Worm (Caenorhabditis elegans) whole organism, young adult: ENCODE results near the gene Y54G2A.37.

Experiments
- B0336.3 ChIP-seq: fragments of 200-800 bp; sonication (Bioruptor generic); IDR thresholded peaks from 2 replicates; pipeline ENCODE4 v1.3.6; 2022; ENCODE audit warnings: missing genetic modification characterization, missing compliant biosample characterization
- F23B12.7 ChIP-seq: sonication (generic microtip); optimal IDR thresholded peaks from 2 replicates; lab custom pipeline; 2017; ENCODE audit warnings: missing genetic modification characterization, mild to moderate bottlenecking, missing compliant biosample characterization, antibody characterized with exemption, moderate library complexity; ENCODE audit not compliant: insufficient read depth
- F39B2.1 ChIP-seq: fragments of 200-800 bp; sonication (Bioruptor generic); IDR thresholded peaks from 2 replicates; pipeline ENCODE4 v1.3.6; 2022; ENCODE audit warnings: missing genetic modification reagents, missing genetic modification characterization, missing compliant biosample characterization
- F52B5.7 ChIP-seq: sonication (generic microtip); optimal IDR thresholded peaks from 2 replicates; lab custom pipeline; 2016; ENCODE audit warnings: mild to moderate bottlenecking, missing genetic modification characterization, missing compliant biosample characterization
- F57A8.1 ChIP-seq: fragments of 200-800 bp; sonication (Bioruptor generic); optimal IDR thresholded peaks from 2 replicates; lab custom pipeline; 2018; ENCODE audit warnings: mild to moderate bottlenecking, missing genetic modification characterization, moderate library complexity, missing compliant biosample characterization
- T07F8.4 ChIP-seq: sonication (generic microtip); optimal IDR thresholded peaks from 2 replicates; lab custom pipeline; 2016; ENCODE audit warnings: mild to moderate bottlenecking, missing genetic modification characterization, moderate library complexity, missing compliant biosample characterization
- Y79H2A.3 ChIP-seq: fragments of 200-800 bp; sonication (Bioruptor generic); conservative IDR thresholded peaks from 2 replicates; pipeline ENCODE4 v1.3.6; 2022; ENCODE audit warnings: missing genetic modification reagents, missing genetic modification characterization, missing compliant biosample characterization
- akir-1 ChIP-seq: fragments of 200-800 bp; sonication (Bioruptor generic); optimal IDR thresholded peaks from 2 replicates; lab custom pipeline; 2018; ENCODE audit warnings: mild to moderate bottlenecking, missing genetic modification characterization, moderate library complexity, missing compliant biosample characterization
- ama-1 ChIP-seq, 3 experiments: fragments of 150-350 bp in 1 of 3; sonication (generic microtip) in 2 of 3; optimal IDR thresholded peaks; 2 replicates each; lab custom pipeline; 2014 to 2018; ENCODE audit warnings: missing biosample characterization in 2 of 3, missing genetic modification characterization in 2 of 3, missing genetic modification reagents in 2 of 3
- aptf-3 ChIP-seq: fragments of 200-800 bp; sonication (Bioruptor generic); IDR thresholded peaks from 2 replicates; pipeline ENCODE4 v1.3.6; 2022; ENCODE audit warnings: missing genetic modification characterization, missing compliant biosample characterization
- atf-7 ChIP-seq: sonication (generic microtip); optimal IDR thresholded peaks from 2 replicates; lab custom pipeline; 2017; ENCODE audit warnings: mild to moderate bottlenecking, missing genetic modification characterization, missing compliant biosample characterization
- attf-6 ChIP-seq: fragments of 200-800 bp; sonication (Bioruptor generic); IDR thresholded peaks from 2 replicates; pipeline ENCODE4 v1.3.6; 2022; ENCODE audit warnings: missing genetic modification reagents, missing genetic modification characterization, missing compliant biosample characterization
- bed-2 ChIP-seq: fragments of 200-800 bp; sonication (Bioruptor generic); IDR thresholded peaks from 2 replicates; pipeline ENCODE4 v1.3.6; 2022; ENCODE audit warnings: missing genetic modification reagents, missing genetic modification characterization, missing compliant biosample characterization
- cebp-1 ChIP-seq, 2 experiments: fragments of 200-800 bp in 1 of 2; sonication (Bioruptor generic) in 1 of 2; sonication (generic microtip) in 1 of 2; IDR thresholded peaks in 1 of 2; optimal IDR thresholded peaks in 1 of 2; 2 replicates each; pipeline versions ENCODE4 v1.3.6 to Lab custom; 2017 to 2022; ENCODE audit warnings: missing compliant biosample characterization in 2 of 2, missing genetic modification characterization in 2 of 2, mild to moderate bottlenecking in 1 of 2, missing genetic modification reagents in 1 of 2, moderate library complexity in 1 of 2
- cebp-2 ChIP-seq: fragments of 200-800 bp; sonication (Bioruptor generic); IDR thresholded peaks from 2 replicates; pipeline ENCODE4 v1.3.6; 2022; ENCODE audit warnings: missing genetic modification characterization, missing compliant biosample characterization
- ceh-100 ChIP-seq: fragments of 200-800 bp; sonication (Bioruptor generic); IDR thresholded peaks from 2 replicates; pipeline ENCODE4 v1.3.6; 2022; ENCODE audit warnings: missing genetic modification reagents, missing genetic modification characterization, missing compliant biosample characterization
- ceh-40 ChIP-seq: fragments of 200-800 bp; sonication (Bioruptor generic); IDR thresholded peaks from 2 replicates; pipeline ENCODE4 v1.3.6; 2022; ENCODE audit warnings: missing genetic modification characterization, missing compliant biosample characterization
- efl-1 ChIP-seq: fragments of 150-350 bp; optimal IDR thresholded peaks from 2 replicates; lab custom pipeline; 2014; ENCODE audit warnings: missing biosample characterization, missing genetic modification reagents, missing genetic modification characterization
- ekl-4 ChIP-seq: fragments of 200-800 bp; sonication (Bioruptor generic); IDR thresholded peaks from 2 replicates; pipeline ENCODE4 v1.3.6; 2022; ENCODE audit warnings: missing genetic modification reagents, missing genetic modification characterization, missing compliant biosample characterization
- fkh-3 ChIP-seq: sonication (generic microtip); optimal IDR thresholded peaks from 2 replicates; lab custom pipeline; 2016; ENCODE audit warnings: mild to moderate bottlenecking, missing genetic modification characterization, missing compliant biosample characterization
- lag-1 ChIP-seq: fragments of 200-800 bp; sonication (Bioruptor generic); IDR thresholded peaks from 2 replicates; pipeline ENCODE4 v1.3.6; 2022; ENCODE audit warnings: missing genetic modification reagents, missing genetic modification characterization, missing compliant biosample characterization
- let-526 ChIP-seq: fragments of 200-800 bp; sonication (Bioruptor generic); IDR thresholded peaks from 2 replicates; pipeline ENCODE4 v1.3.6; 2022; ENCODE audit warnings: missing genetic modification reagents, missing genetic modification characterization, missing compliant biosample characterization
- lin-35 ChIP-seq, 3 experiments: fragments of 150-350 bp in 2 of 3; sonication (generic microtip) in 1 of 3; optimal IDR thresholded peaks; 2 replicates each; lab custom pipeline; 2014 to 2018; ENCODE audit warnings: missing biosample characterization in 3 of 3, missing genetic modification characterization in 3 of 3, missing genetic modification reagents in 3 of 3
- lir-1 ChIP-seq: fragments of 200-800 bp; sonication (Bioruptor generic); conservative IDR thresholded peaks from 2 replicates; pipeline ENCODE4 v1.3.6; 2022; ENCODE audit warnings: missing genetic modification reagents, missing genetic modification characterization, missing compliant biosample characterization
- lsl-1 ChIP-seq: fragments of 200-800 bp; sonication (Bioruptor generic); optimal IDR thresholded peaks from 2 replicates; lab custom pipeline; 2018; ENCODE audit warnings: mild to moderate bottlenecking, missing genetic modification characterization, moderate library complexity, missing compliant biosample characterization
- lsy-27 ChIP-seq: sonication (generic microtip); optimal IDR thresholded peaks from 2 replicates; lab custom pipeline; 2017; ENCODE audit warnings: missing genetic modification characterization, mild to moderate bottlenecking, missing compliant biosample characterization, antibody characterized with exemption, missing genotype, borderline replicate concordance; ENCODE audit not compliant: insufficient read depth
- madf-3 ChIP-seq: fragments of 200-800 bp; sonication (Bioruptor generic); IDR thresholded peaks from 2 replicates; pipeline ENCODE4 v1.3.6; 2022; ENCODE audit warnings: missing genetic modification reagents, missing genetic modification characterization, missing compliant biosample characterization
- mxl-1 ChIP-seq: sonication (generic microtip); optimal IDR thresholded peaks from 2 replicates; lab custom pipeline; 2016; ENCODE audit warnings: missing genetic modification characterization, missing compliant biosample characterization
- nhr-80 ChIP-seq: sonication (generic microtip); optimal IDR thresholded peaks from 2 replicates; lab custom pipeline; 2016; ENCODE audit warnings: missing genetic modification characterization, missing compliant biosample characterization
- pbrm-1 ChIP-seq: fragments of 200-800 bp; sonication (Bioruptor generic); IDR thresholded peaks from 2 replicates; pipeline ENCODE4 v1.3.6; 2022; ENCODE audit warnings: missing genetic modification reagents, missing genetic modification characterization, missing compliant biosample characterization
- pha-4 ChIP-seq: fragments of 150-350 bp; sonication (generic microtip); optimal IDR thresholded peaks from 2 replicates; lab custom pipeline; 2014; ENCODE audit warnings: missing biosample characterization, missing genetic modification reagents, missing genetic modification characterization
- sea-2 ChIP-seq: fragments of 200-800 bp; sonication (Bioruptor generic); IDR thresholded peaks from 2 replicates; pipeline ENCODE4 v1.3.6; 2022; ENCODE audit warnings: missing genetic modification characterization, missing compliant biosample characterization
- snpc-1.3 ChIP-seq: sonication (generic microtip); optimal IDR thresholded peaks from 2 replicates; lab custom pipeline; 2017; ENCODE audit warnings: missing genetic modification characterization, mild to moderate bottlenecking, missing compliant biosample characterization, antibody characterized with exemption, moderate library complexity, missing genotype, missing genetic modification reagents; ENCODE audit not compliant: insufficient read depth
- snpc-4 ChIP-seq, 5 experiments: fragments of 150-350 bp in 1 of 5; sonication (generic microtip) in 4 of 5; optimal IDR thresholded peaks; 2 replicates each; lab custom pipeline; 2014 to 2018; ENCODE audit warnings: missing genetic modification characterization in 5 of 5, missing biosample characterization in 3 of 5, antibody characterized with exemption in 2 of 5, mild to moderate bottlenecking in 2 of 5, missing compliant biosample characterization in 2 of 5, missing genotype in 2 of 5, moderate library complexity in 2 of 5, missing genetic modification reagents in 1 of 5
- somi-1 ChIP-seq: fragments of 200-800 bp; sonication (Bioruptor generic); optimal IDR thresholded peaks from 2 replicates; lab custom pipeline; 2018; ENCODE audit warnings: mild to moderate bottlenecking, missing genetic modification characterization, missing compliant biosample characterization
- tbp1 ChIP-seq: fragments of 200-800 bp; sonication (Bioruptor generic); optimal IDR thresholded peaks from 2 replicates; lab custom pipeline; 2018; ENCODE audit warnings: mild to moderate bottlenecking, missing genetic modification characterization, missing compliant biosample characterization
- zfh-2 ChIP-seq: fragments of 200-800 bp; sonication (Bioruptor generic); conservative IDR thresholded peaks from 2 replicates; pipeline ENCODE4 v1.3.6; 2022; ENCODE audit warnings: missing genetic modification reagents, missing genetic modification characterization, missing compliant biosample characterization
- zim-3 ChIP-seq: sonication (generic microtip); optimal IDR thresholded peaks from 2 replicates; lab custom pipeline; 2017; ENCODE audit warnings: mild to moderate bottlenecking, missing genetic modification characterization, moderate library complexity, missing compliant biosample characterization
- ztf-18 ChIP-seq: sonication (generic microtip); optimal IDR thresholded peaks from 2 replicates; lab custom pipeline; 2016; ENCODE audit warnings: missing genotype, mild to moderate bottlenecking, missing genetic modification characterization, missing compliant biosample characterization
- ztf-3 ChIP-seq: fragments of 200-800 bp; sonication (Bioruptor generic); optimal IDR thresholded peaks from 2 replicates; lab custom pipeline; 2018; ENCODE audit warnings: mild to moderate bottlenecking, missing genetic modification characterization, missing compliant biosample characterization

The Y54G2A.37 gene

ce11 chrIV:2802193-2802592 lies 18.3 kb upstream of the Y54G2A.37 start (continued):
- TF ChIP-seq ceh-40 (GFP tag; lab: Robert Waterston, UW) (no peak), let-526 (GFP tag; lab: Robert Waterston, UW) (no peak), F52B5.7 (tag; lab: Kevin White, UChicago) (peak; percentile 62), attf-6 (GFP tag; lab: Robert Waterston, UW) (peak; percentile 52; the same call in 1 of the 2 replicates), pha-4 (tag; lab: Kevin White, UChicago) (no peak), ama-1 (optimal IDR thresholded peaks at IDR 0.05; lab: Kevin White, UChicago) (no peak), ama-1 (GFP tag; optimal IDR thresholded peaks at IDR 0.05; lab: Kevin White, UChicago) (no peak), T07F8.4 (tag; lab: Kevin White, UChicago) (peak; percentile 40), cebp-1 (GFP tag; IDR thresholded peaks at IDR 0.05; lab: Robert Waterston, UW) (no peak), cebp-1 (tag; optimal IDR thresholded peaks at IDR 0.05; lab: Kevin White, UChicago) (peak; percentile 16), lag-1 (GFP tag; lab: Robert Waterston, UW) (no peak), ceh-100 (GFP tag; lab: Robert Waterston, UW) (no peak), nhr-80 (tag; lab: Kevin White, UChicago) (peak; percentile 1), ztf-18 (tag; lab: Kevin White, UChicago) (peak; percentile 61), efl-1 (GFP tag; lab: Kevin White, UChicago) (no peak), cebp-2 (GFP tag; lab: Robert Waterston, UW) (no peak), ztf-3 (GFP tag; lab: Kevin White, UChicago) (no peak), zim-3 (tag; lab: Kevin White, UChicago) (peak; percentile 70), zfh-2 (GFP tag; lab: Robert Waterston, UW) (no peak), lin-35 (GFP tag; optimal IDR thresholded peaks at IDR 0.05; lab: Kevin White, UChicago) (peak in 1 of 3 experiments; percentile 32), mxl-1 (tag; lab: Kevin White, UChicago) (no peak), sea-2 (GFP tag; lab: Robert Waterston, UW) (no peak), snpc-4 (GFP tag; optimal IDR thresholded peaks at IDR 0.05; lab: Kevin White, UChicago) (peak; percentile 41), snpc-4 (tag; optimal IDR thresholded peaks at IDR 0.05; lab: Kevin White, UChicago) (peak in 1 of 4 experiments; percentile 39), lir-1 (GFP tag; lab: Robert Waterston, UW) (peak; percentile 29; the same call in 1 of the 2 replicates), madf-3 (GFP tag; lab: Robert Waterston, UW) (0 out of 2 replicates have a peak, but pooled peaks have one; percentile 54), lsl-1 (peak; percentile 9), aptf-3 (GFP tag; lab: Robert Waterston, UW) (no peak), akir-1 (GFP tag; lab: Kevin White, UChicago) (no peak), pbrm-1 (GFP tag; lab: Robert Waterston, UW) (0 out of 2 replicates have a peak, but pooled peaks have one; percentile 39), tbp1 (GFP tag; lab: Kevin White, UChicago) (peak; percentile 96), ekl-4 (GFP tag; lab: Robert Waterston, UW) (no peak), F23B12.7 (tag; lab: Kevin White, UChicago) (peak; percentile 29)

ce11 chrIV:2803652-2804051 lies 16.9 kb upstream of the Y54G2A.37 start, which contains the start of gene Y54G2A.32:
Gene Y54G2A.32 (plus strand): TSS chrIV:2803952.
- TF ChIP-seq bed-2 (GFP tag; lab: Robert Waterston, UW) (no peak), B0336.3 (GFP tag; lab: Robert Waterston, UW) (no peak), F39B2.1 (GFP tag; lab: Robert Waterston, UW) (no peak), snpc-1.3 (tag; lab: Kevin White, UChicago) (no peak), cebp-2 (GFP tag; lab: Robert Waterston, UW) (no peak), F57A8.1 (GFP tag; lab: Kevin White, UChicago) (no peak), somi-1 (no peak), fkh-3 (no peak), atf-7 (tag; lab: Kevin White, UChicago) (no peak), lsy-27 (tag; lab: Kevin White, UChicago) (no peak), Y79H2A.3 (GFP tag; lab: Robert Waterston, UW) (no peak), ceh-100 (GFP tag; lab: Robert Waterston, UW) (no peak), efl-1 (GFP tag; lab: Kevin White, UChicago) (no peak)
